Worm (Caenorhabditis elegans): ENCODE measurements around the gene H12D21.10.

DNA sequence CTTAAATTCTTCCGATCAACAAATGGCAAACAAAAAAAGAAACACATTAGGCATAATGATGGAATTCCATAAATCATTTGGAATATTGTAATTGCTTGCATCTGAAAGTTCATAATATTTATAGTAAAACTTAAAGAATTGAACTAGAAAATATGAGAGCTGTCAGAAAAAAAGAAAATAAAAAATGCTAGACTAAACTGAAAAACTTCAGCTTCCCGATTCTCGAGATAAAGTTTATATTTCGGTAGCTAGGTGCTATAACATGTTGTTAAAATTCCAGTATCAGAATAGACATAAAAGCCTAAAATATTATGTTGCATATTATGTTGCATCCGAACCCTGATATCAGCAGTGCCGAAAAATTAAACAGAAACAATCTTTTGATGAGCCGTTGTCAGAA lies 24.5 kb downstream of the H12D21.10 start, which contains the start of gene srg-54:
- TF ChIP-seq unc-39 (tag; optimal IDR thresholded peaks at IDR 0.05) (no peak), unc-120 (tag; optimal IDR thresholded peaks at IDR 0.05; ENCODE audit: poor library complexity, severe bottlenecking) (no peak), ces-1 (GFP tag; optimal IDR thresholded peaks at IDR 0.05) (no peak), lin-13 (tag; optimal IDR thresholded peaks at IDR 0.05) (no peak), sptf-1 (tag; optimal IDR thresholded peaks at IDR 0.05) (no peak)

Measured in whole organism, mixed stage, embryonic.